Fruit fly (Drosophila melanogaster) whole organism, pupa: Measurements from ENCODE around the gene Rbp1-like.
A peak's percentile ranks its signal among the peaks of the same experiment; 100 is the strongest.

Experiments used
- CG10348 ChIP-seq: fragments of 200-800 bp; sonication (Bioruptor generic); IDR thresholded peaks from 2 replicates; pipeline ENCODE4 v1.3.6; 2022; ENCODE audit warnings: missing biosample characterization, missing genetic modification characterization
- CG12605 ChIP-seq: fragments of 200-800 bp; sonication (Bioruptor generic); IDR thresholded peaks from 2 replicates; pipeline ENCODE4 v1.3.6; 2022; ENCODE audit warnings: missing biosample characterization, missing genetic modification characterization
- CG13204 ChIP-seq: fragments of 200-800 bp; sonication (Bioruptor generic); optimal IDR thresholded peaks from 2 replicates; lab custom pipeline; 2018; ENCODE audit warnings: missing biosample characterization, mild to moderate bottlenecking, missing genetic modification characterization, moderate library complexity
- CG14655 ChIP-seq: fragments of 200-800 bp; sonication (Bioruptor generic); optimal IDR thresholded peaks from 3 replicates; lab custom pipeline; 2017; ENCODE audit warnings: mild to moderate bottlenecking, missing biosample characterization, missing genetic modification reagents, missing genetic modification characterization
- CG15710 ChIP-seq: fragments of 200-800 bp; sonication (Bioruptor generic); optimal IDR thresholded peaks from 2 replicates; lab custom pipeline; 2018; ENCODE audit warnings: missing biosample characterization, mild to moderate bottlenecking, missing genetic modification characterization, moderate library complexity
- CG17806 ChIP-seq: fragments of 200-800 bp; sonication (Bioruptor generic); optimal IDR thresholded peaks from 2 replicates; lab custom pipeline; 2018; ENCODE audit warnings: missing biosample characterization, mild to moderate bottlenecking, missing genetic modification characterization, moderate library complexity
- CG32121 ChIP-seq: fragments of 200-800 bp; sonication (Bioruptor generic); IDR thresholded peaks from 2 replicates; pipeline ENCODE4 v1.3.6; 2022; ENCODE audit warnings: missing biosample characterization, missing genetic modification characterization
- CG34367 ChIP-seq: fragments of 200-800 bp; sonication (Bioruptor generic); optimal IDR thresholded peaks from 2 replicates; lab custom pipeline; 2018; ENCODE audit warnings: missing biosample characterization, mild to moderate bottlenecking, missing genetic modification characterization
- CG4496 ChIP-seq: fragments of 200-800 bp; sonication (Bioruptor generic); IDR thresholded peaks from 3 replicates; pipeline ENCODE4 v1.3.6; 2022; ENCODE audit warnings: missing biosample characterization, missing genetic modification characterization
- CG8159 ChIP-seq: fragments of 200-800 bp; sonication (Bioruptor generic); optimal IDR thresholded peaks from 3 replicates; lab custom pipeline; 2018; ENCODE audit warnings: missing biosample characterization, mild to moderate bottlenecking, missing genetic modification characterization, moderate library complexity
- CG8301 ChIP-seq: fragments of 200-800 bp; sonication (Bioruptor generic); optimal IDR thresholded peaks from 2 replicates; lab custom pipeline; 2018; ENCODE audit warnings: missing biosample characterization, mild to moderate bottlenecking, missing genetic modification characterization
- D1 ChIP-seq: fragments of 200-800 bp; sonication (Bioruptor generic); optimal IDR thresholded peaks from 2 replicates; lab custom pipeline; 2018; ENCODE audit warnings: missing biosample characterization, mild to moderate bottlenecking, missing genetic modification characterization, moderate library complexity
- EcR ChIP-seq: fragments of 200-800 bp; sonication (Bioruptor generic); optimal IDR thresholded peaks from 3 replicates; lab custom pipeline; 2019; ENCODE audit warnings: missing biosample characterization, missing genetic modification characterization, mild to moderate bottlenecking, moderate library complexity, missing genetic modification reagents
- Ets98B ChIP-seq: fragments of 200-800 bp; sonication (Bioruptor generic); IDR thresholded peaks from 2 replicates; pipeline ENCODE4 v1.3.6; 2022; ENCODE audit warnings: missing biosample characterization, missing genetic modification characterization
- Pif1A ChIP-seq: fragments of 200-800 bp; sonication (Bioruptor generic); optimal IDR thresholded peaks from 3 replicates; lab custom pipeline; 2016; ENCODE audit warnings: missing biosample characterization, missing genetic modification characterization
- Pif1B ChIP-seq: fragments of 200-800 bp; sonication (Bioruptor generic); optimal IDR thresholded peaks from 3 replicates; lab custom pipeline; 2016; ENCODE audit warnings: missing biosample characterization, missing genetic modification characterization
- Snoo ChIP-seq: fragments of 200-800 bp; sonication (Bioruptor generic); optimal IDR thresholded peaks from 3 replicates; lab custom pipeline; 2017; ENCODE audit warnings: missing biosample characterization, mild to moderate bottlenecking, missing genetic modification characterization, inconsistent platforms
- fd96Ca ChIP-seq: fragments of 200-800 bp; sonication (Bioruptor generic); IDR thresholded peaks from 3 replicates; pipeline ENCODE4 v1.3.6; 2022; ENCODE audit warnings: missing biosample characterization, missing genetic modification characterization
- gl ChIP-seq: fragments of 200-800 bp; sonication (Bioruptor generic); optimal IDR thresholded peaks from 2 replicates; lab custom pipeline; 2018; ENCODE audit warnings: missing biosample characterization, mild to moderate bottlenecking, missing genetic modification characterization

The Rbp1-like gene

DNA sequence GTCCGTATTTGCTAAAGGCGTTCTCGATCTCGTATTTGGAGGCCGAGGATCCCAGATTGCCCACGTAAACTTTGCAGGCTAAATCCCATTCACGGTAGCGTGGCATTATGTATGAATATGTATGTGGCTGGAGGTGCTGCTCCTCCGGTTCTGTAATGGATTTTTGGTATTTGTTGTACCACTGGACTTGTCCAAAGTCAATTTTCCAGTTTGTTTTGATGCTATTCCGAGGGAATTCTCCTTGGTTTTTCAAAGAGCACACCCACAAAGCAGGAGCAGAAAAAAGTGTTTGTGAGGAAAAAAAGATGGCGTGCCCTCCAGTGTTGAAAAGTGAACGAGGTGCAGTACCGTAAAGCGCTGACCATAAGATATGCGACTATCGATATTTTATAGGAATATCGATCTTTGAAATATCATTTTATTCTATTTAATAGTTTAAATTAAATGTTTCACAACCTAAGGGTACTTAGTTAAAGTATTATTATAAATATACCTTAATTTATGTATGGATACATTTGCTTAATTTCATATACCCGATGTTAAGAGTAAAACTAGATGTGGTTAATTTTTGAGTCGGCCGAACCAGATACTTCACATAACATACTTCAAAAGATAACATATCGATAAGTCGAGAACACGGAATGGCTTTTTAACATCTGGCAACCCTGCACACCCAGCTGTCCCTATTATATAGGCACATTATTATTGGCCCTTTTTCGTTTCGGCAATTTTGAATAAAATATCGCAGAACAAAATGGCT is at the start of gene Rbp1-like, which contains the start of gene Tim9a:
Gene Rbp1-like, minus strand, starts transcription at position 295 of the 760 bp plus-strand sequence.
Gene Tim9a, plus strand, starts transcription at position 628 of the 760 bp plus-strand sequence.
- TF ChIP-seq Snoo (tag; lab: Kevin White, UChicago) (peak; percentile 28), Pif1B (peak; percentile 30), CG15710 (peak; percentile 4), EcR (no peak), CG14655 (GFP tag; lab: Kevin White, UChicago) (peak; percentile 24), Ets98B (GFP tag; lab: Robert Waterston, UW) (no peak), CG8159 (peak; percentile 23)

DNA sequence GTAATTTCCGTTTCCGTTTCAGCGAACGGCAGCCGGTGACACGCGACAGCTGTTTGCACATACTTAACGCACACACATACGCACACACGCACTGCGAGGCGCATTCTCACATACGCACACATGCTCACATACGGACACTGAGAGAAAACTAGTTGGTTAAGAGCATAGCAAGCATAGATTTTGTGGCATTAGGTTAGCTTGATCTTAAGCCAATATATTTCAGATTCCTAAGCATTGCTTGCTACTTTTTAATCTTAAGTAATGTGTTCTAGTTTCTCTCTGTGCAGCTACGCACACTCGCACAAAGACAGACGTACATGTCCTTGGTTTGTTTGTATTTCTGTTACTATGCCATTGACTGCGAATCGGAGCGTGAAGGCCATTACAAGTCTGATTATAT is 49.4 kb upstream of the Rbp1-like start:
- TF ChIP-seq gl (tag; lab: Kevin White, UChicago) (no peak), CG4496 (GFP tag; lab: Robert Waterston, UW) (no peak), CG15710 (no peak), Snoo (tag; lab: Kevin White, UChicago) (no peak), CG32121 (GFP tag; lab: Robert Waterston, UW) (no peak)
- TF ChIP-seq, all 21 proteins: peak for 0

DNA sequence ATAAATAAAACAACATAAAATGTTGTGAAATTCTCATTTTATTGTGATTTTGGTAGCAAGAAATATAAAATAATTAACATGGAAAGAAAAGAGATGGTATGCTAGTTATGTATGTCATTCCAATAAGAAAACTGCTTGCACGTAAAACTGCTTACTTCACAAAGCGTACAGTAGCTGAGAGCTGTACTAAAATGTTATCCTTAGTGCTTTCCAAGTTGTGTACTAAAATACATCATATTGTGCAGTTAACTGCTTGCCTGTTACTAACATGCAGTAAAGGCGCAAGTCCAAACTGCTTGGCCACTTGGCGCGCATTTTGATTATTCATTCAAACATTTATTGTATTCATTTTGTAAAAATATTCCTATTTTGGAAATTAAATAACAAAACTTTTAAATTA is 36.4 kb upstream of the Rbp1-like start:
- TF ChIP-seq CG4496 (GFP tag; lab: Robert Waterston, UW) (no peak), CG32121 (GFP tag; lab: Robert Waterston, UW) (no peak), CG12605 (GFP tag; lab: Robert Waterston, UW) (no peak), Pif1A (GFP tag; lab: Kevin White, UChicago) (no peak), D1 (no peak), Snoo (tag; lab: Kevin White, UChicago) (no peak)
- TF ChIP-seq, all 21 proteins: peak for 0

DNA sequence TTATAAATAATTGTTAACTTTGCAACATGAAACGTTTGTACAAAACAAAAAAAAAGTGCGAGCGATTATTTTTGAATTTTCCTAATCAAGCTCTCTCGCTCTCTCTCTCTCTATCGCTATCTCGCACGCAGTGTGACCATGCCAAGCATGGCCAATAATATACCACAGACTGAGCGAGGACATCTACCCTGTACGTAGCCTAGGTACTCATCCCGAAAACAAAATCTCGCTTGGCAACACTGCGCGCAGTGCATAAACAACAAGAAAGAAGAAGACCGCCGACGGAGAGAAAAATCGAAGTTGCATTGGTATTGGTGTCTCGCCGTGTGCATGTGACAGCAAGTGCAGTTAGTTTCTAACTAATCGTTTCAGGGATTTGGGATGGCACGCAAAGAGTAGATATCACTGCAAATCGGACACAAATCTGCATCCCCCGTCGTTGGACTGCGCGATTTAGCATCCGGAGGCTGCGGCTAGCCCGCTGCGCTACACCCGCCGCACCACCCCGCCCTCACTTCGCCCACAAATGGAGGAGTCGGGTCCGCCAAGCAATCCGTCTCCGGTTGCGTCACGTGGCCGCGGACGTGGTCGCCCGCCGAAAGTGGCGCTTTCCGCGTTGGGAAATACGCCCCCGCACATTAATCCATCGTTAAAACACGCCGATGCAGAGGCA is 28.4 kb upstream of the Rbp1-like start, which contains the start of the genes CG1998 and Set2:
Gene CG1998, minus strand, starts transcription at position 134 of the 673 bp plus-strand sequence.
Gene Set2, plus strand, starts transcription at position 302 of the 673 bp plus-strand sequence.
- TF ChIP-seq Ets98B (GFP tag; lab: Robert Waterston, UW) (peak; percentile 24; the same call in 1 of the 2 replicates), CG34367 (no peak), EcR (no peak), CG8301 (tag; lab: Kevin White, UChicago) (no peak), gl (tag; lab: Kevin White, UChicago) (no peak), CG12605 (GFP tag; lab: Robert Waterston, UW) (no peak)

DNA sequence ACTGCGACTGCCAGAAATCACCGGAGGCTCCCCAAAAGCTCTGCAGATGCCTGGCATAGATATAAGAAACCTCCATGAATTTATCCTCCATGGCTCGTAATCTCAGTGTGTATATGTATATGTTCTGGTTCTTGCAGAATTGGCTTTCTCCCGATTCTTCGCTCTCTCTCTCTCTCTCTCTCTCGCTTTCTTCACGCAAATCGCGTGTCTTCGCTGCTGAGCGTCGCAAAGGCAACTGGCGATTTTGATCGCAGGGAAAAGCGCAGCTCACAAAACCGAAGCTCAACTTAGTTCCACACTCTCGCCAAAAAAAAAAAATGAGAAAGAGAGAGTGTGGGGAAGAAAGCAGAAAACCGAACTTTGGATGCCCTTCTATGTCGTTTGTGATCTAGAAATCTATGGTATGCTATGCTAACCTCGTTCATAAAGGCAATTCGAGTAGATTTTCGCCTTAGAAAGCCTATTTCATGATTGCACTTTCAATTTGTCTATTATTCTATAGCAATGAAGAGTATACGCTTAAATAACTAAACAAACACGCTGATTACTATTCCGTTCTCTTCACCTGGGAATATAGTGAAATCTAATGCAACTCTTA is 26.8 kb upstream of the Rbp1-like start:
- TF ChIP-seq D1 (no peak), Snoo (tag; lab: Kevin White, UChicago) (no peak), CG4496 (GFP tag; lab: Robert Waterston, UW) (peak; percentile 7; the same call in 1 of the 3 replicates), fd96Ca (GFP tag; lab: Robert Waterston, UW) (peak; percentile 65; the same call in 2 of the 3 replicates), Ets98B (GFP tag; lab: Robert Waterston, UW) (peak; percentile 52; the same call in 1 of the 2 replicates), CG12605 (GFP tag; lab: Robert Waterston, UW) (0 out of 2 replicates have a peak, but pooled peaks have one; percentile 10), Pif1B (peak; percentile 5)

DNA sequence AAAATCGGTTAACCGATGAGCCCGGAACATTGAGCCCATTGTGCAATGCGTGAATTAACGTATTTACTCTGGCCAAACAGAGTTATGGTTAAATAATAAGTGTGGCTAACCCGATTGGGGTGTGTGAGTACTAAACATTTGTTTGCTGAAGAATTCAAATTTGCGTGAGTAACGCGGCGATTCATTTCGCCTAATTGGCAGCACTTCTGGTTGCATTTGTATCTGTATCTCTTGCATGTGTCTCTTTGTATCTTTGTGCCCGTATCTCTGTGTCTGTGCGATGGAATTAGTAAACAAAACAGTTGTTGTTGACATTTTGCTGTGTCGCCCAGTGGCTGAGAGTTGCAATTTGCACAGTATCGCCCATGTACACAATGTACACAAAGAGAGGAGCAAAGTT is 26.2 kb upstream of the Rbp1-like start:
- TF ChIP-seq CG13204 (GFP tag; lab: Kevin White, UChicago) (no peak), CG10348 (GFP tag; lab: Robert Waterston, UW) (no peak), EcR (no peak), gl (tag; lab: Kevin White, UChicago) (no peak), fd96Ca (GFP tag; lab: Robert Waterston, UW) (no peak), CG12605 (GFP tag; lab: Robert Waterston, UW) (no peak)

DNA sequence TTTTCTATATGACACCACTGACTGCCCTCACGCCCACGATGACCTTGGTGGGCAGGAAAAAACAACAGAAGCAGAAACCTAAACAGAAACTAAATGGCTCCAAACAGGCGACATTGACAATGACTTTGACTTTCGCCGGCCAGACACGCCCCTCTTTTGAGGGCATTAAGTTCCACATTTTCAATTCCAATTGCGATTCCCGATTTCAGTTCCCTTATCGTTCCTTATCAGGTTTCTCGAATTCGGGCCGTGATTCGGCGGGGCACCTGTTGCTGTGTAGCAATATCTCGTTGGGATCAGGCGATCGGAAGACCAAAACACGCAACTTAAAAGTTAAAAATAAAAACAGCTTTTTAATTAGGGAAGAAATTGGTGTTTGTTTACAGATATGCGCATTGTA is 23.0 kb upstream of the Rbp1-like start:
- no peak for TF ChIP-seq CG17806 (tag; lab: Kevin White, UChicago)
- TF ChIP-seq CG8301 (tag; lab: Kevin White, UChicago), result no peak
- no peak for TF ChIP-seq CG14655 (GFP tag; lab: Kevin White, UChicago)
- no peak for TF ChIP-seq CG4496 (GFP tag; lab: Robert Waterston, UW)
